Fruit fly (Drosophila melanogaster) whole organism, embryonic: Measurements from ENCODE around the gene Acsx3.
A peak's percentile ranks its signal among the peaks of the same experiment; 100 is the strongest.

Source experiments
- Ada2b ChIP-seq: fragments of 200-800 bp; sonication (Bioruptor generic); IDR thresholded peaks from 2 replicates; pipeline ENCODE4 v1.3.6; 2022; ENCODE audit warnings: missing biosample characterization, missing genetic modification characterization
- Bgb ChIP-seq: fragments of 200-800 bp; sonication (Bioruptor generic); IDR thresholded peaks from 2 replicates; pipeline ENCODE4 v1.3.6; 2022; ENCODE audit warnings: missing biosample characterization, missing genetic modification characterization; ENCODE audit not compliant: partially characterized antibody
- CG11093 ChIP-seq: fragments of 200-800 bp; sonication (Bioruptor generic); IDR thresholded peaks from 3 replicates; pipeline ENCODE4 v1.3.6; 2022; ENCODE audit warnings: missing biosample characterization, missing genetic modification characterization
- CG14860 ChIP-seq: fragments of 200-800 bp; sonication (Bioruptor generic); IDR thresholded peaks from 3 replicates; pipeline ENCODE4 v1.3.6; 2022; ENCODE audit warnings: missing biosample characterization, missing genetic modification characterization; ENCODE audit not compliant: partially characterized antibody
- CG16813 ChIP-seq: fragments of 200-800 bp; sonication (Bioruptor generic); IDR thresholded peaks from 3 replicates; pipeline ENCODE4 v1.3.6; 2022; ENCODE audit warnings: missing biosample characterization, missing genetic modification characterization; ENCODE audit not compliant: partially characterized antibody
- CG16863 ChIP-seq: fragments of 200-800 bp; sonication (Bioruptor generic); optimal IDR thresholded peaks from 3 replicates; lab custom pipeline; 2016; ENCODE audit warnings: missing biosample characterization, missing genetic modification characterization
- CG17568 ChIP-seq: fragments of 200-800 bp; sonication (Bioruptor generic); optimal IDR thresholded peaks from 2 replicates; lab custom pipeline; 2018; ENCODE audit warnings: missing biosample characterization, mild to moderate bottlenecking, missing genetic modification characterization, moderate library complexity
- CG17612 ChIP-seq: fragments of 200-800 bp; sonication (Bioruptor generic); IDR thresholded peaks from 2 replicates; pipeline ENCODE4 v1.3.6; 2022; ENCODE audit warnings: missing biosample characterization, missing genetic modification characterization
- CG31365 ChIP-seq: fragments of 200-800 bp; sonication (Bioruptor generic); optimal IDR thresholded peaks from 2 replicates; lab custom pipeline; 2018; ENCODE audit warnings: missing biosample characterization, mild to moderate bottlenecking, missing genetic modification characterization
- CG6654 ChIP-seq: fragments of 200-800 bp; sonication (Bioruptor generic); optimal IDR thresholded peaks from 2 replicates; lab custom pipeline; 2017; ENCODE audit warnings: missing biosample characterization, mild to moderate bottlenecking, missing genetic modification characterization
- CG6791 ChIP-seq: fragments of 200-800 bp; sonication (Bioruptor generic); IDR thresholded peaks from 3 replicates; pipeline ENCODE4 v1.3.6; 2022; ENCODE audit warnings: missing biosample characterization, missing genetic modification characterization; ENCODE audit not compliant: partially characterized antibody
- CG7963 ChIP-seq: fragments of 200-800 bp; sonication (Bioruptor generic); IDR thresholded peaks from 3 replicates; pipeline ENCODE4 v1.3.6; 2022; ENCODE audit warnings: missing biosample characterization, missing genetic modification characterization; ENCODE audit not compliant: partially characterized antibody
- CG8478 ChIP-seq: fragments of >200 bp; optimal IDR thresholded peaks from 2 replicates; lab custom pipeline; 2018
- CG9817 ChIP-seq: fragments of 200-800 bp; sonication (Bioruptor generic); optimal IDR thresholded peaks from 2 replicates; lab custom pipeline; 2018; ENCODE audit warnings: missing biosample characterization, mild to moderate bottlenecking, missing genetic modification characterization, moderate library complexity
- CTCF ChIP-seq: fragments of 200-800 bp; sonication (Bioruptor generic); optimal IDR thresholded peaks from 2 replicates; lab custom pipeline; 2017; ENCODE audit warnings: missing biosample characterization, mild to moderate bottlenecking, missing genetic modification characterization, moderate library complexity
- Deaf1 ChIP-seq: fragments of 200-800 bp; optimal IDR thresholded peaks from 3 replicates; lab custom pipeline; 2019; ENCODE audit warnings: missing biosample characterization, mild to moderate bottlenecking, missing genetic modification characterization, moderate library complexity
- Doc2 ChIP-seq: fragments of 200-800 bp; sonication (Bioruptor generic); IDR thresholded peaks from 2 replicates; pipeline ENCODE4 v1.3.6; 2022; ENCODE audit warnings: missing biosample characterization, missing genetic modification characterization
- GATAe ChIP-seq: fragments of 200-800 bp; sonication (Bioruptor generic); conservative IDR thresholded peaks from 2 replicates; pipeline ENCODE4 v1.3.6; 2022; ENCODE audit warnings: missing biosample characterization, missing genetic modification characterization
- Hey ChIP-seq: fragments of 200-800 bp; sonication (Bioruptor generic); optimal IDR thresholded peaks from 3 replicates; lab custom pipeline; 2018; ENCODE audit warnings: missing biosample characterization, mild to moderate bottlenecking, missing genetic modification characterization
- HmgZ ChIP-seq: fragments of 200-800 bp; sonication (Bioruptor generic); optimal IDR thresholded peaks from 2 replicates; lab custom pipeline; 2018; ENCODE audit warnings: missing biosample characterization, mild to moderate bottlenecking, missing genetic modification characterization
- Hr78 ChIP-seq, 2 experiments: fragments of 200-800 bp in 1 of 2; fragments of >200 bp in 1 of 2; sonication (Bioruptor generic) in 1 of 2; optimal IDR thresholded peaks; 2 replicates each; lab custom pipeline; 2017 to 2019; ENCODE audit warnings: missing biosample characterization in 2 of 2, missing genetic modification characterization in 2 of 2, mild to moderate bottlenecking in 1 of 2, moderate library complexity in 1 of 2
- Optix ChIP-seq: fragments of 200-800 bp; sonication (Bioruptor generic); IDR thresholded peaks from 3 replicates; pipeline ENCODE4 v1.3.6; 2022; ENCODE audit warnings: missing biosample characterization, missing genetic modification characterization
- Poxn ChIP-seq: fragments of 200-800 bp; sonication (Bioruptor generic); IDR thresholded peaks from 2 replicates; pipeline ENCODE4 v1.3.6; 2022; ENCODE audit warnings: missing biosample characterization, missing genetic modification characterization
- amos ChIP-seq: fragments of 200-800 bp; sonication (Bioruptor generic); IDR thresholded peaks from 2 replicates; pipeline ENCODE4 v1.3.6; 2022; ENCODE audit warnings: missing biosample characterization, missing genetic modification characterization; ENCODE audit not compliant: partially characterized antibody
- crol ChIP-seq: fragments of 200-800 bp; sonication (Bioruptor generic); IDR thresholded peaks from 2 replicates; pipeline ENCODE4 v1.3.6; 2022; ENCODE audit warnings: missing biosample characterization, missing genetic modification characterization
- exex ChIP-seq: fragments of 200-800 bp; sonication (Bioruptor generic); optimal IDR thresholded peaks from 4 replicates; lab custom pipeline; 2018; ENCODE audit warnings: missing biosample characterization, mild to moderate bottlenecking, missing genetic modification characterization, moderate library complexity
- gcm ChIP-seq: fragments of 200-800 bp; sonication (Bioruptor generic); optimal IDR thresholded peaks from 2 replicates; lab custom pipeline; 2019; ENCODE audit warnings: missing biosample characterization, mild to moderate bottlenecking, missing genetic modification characterization, moderate library complexity
- grau ChIP-seq: fragments of 200-800 bp; optimal IDR thresholded peaks from 3 replicates; lab custom pipeline; 2019; ENCODE audit warnings: missing biosample characterization, mild to moderate bottlenecking, missing genetic modification characterization, moderate library complexity
- kay ChIP-seq: fragments of 200-800 bp; sonication (Bioruptor generic); optimal IDR thresholded peaks from 2 replicates; lab custom pipeline; 2016; ENCODE audit warnings: missing biosample characterization, missing genetic modification characterization
- knrl ChIP-seq: fragments of 200-800 bp; sonication (Bioruptor generic); IDR thresholded peaks from 3 replicates; pipeline ENCODE4 v1.3.6; 2022; ENCODE audit warnings: missing biosample characterization, missing genetic modification characterization; ENCODE audit not compliant: partially characterized antibody
- lab ChIP-seq: fragments of 200-800 bp; sonication (Bioruptor generic); optimal IDR thresholded peaks from 3 replicates; lab custom pipeline; 2017; ENCODE audit warnings: missing biosample characterization, missing genetic modification characterization, mild to moderate bottlenecking, moderate library complexity, missing genetic modification reagents
- ranshi ChIP-seq: fragments of 200-800 bp; sonication (Bioruptor generic); IDR thresholded peaks from 2 replicates; pipeline ENCODE4 v1.3.6; 2022; ENCODE audit warnings: missing biosample characterization, missing genetic modification characterization
- run ChIP-seq: fragments of 200-800 bp; sonication (Bioruptor generic); optimal IDR thresholded peaks from 3 replicates; lab custom pipeline; 2018; ENCODE audit warnings: missing biosample characterization, mild to moderate bottlenecking, missing genetic modification characterization
- stwl ChIP-seq: fragments of 200-800 bp; sonication (Bioruptor generic); optimal IDR thresholded peaks from 3 replicates; lab custom pipeline; 2018; ENCODE audit warnings: missing biosample characterization, mild to moderate bottlenecking, missing genetic modification characterization, moderate library complexity
- sug ChIP-seq: fragments of 200-800 bp; optimal IDR thresholded peaks from 2 replicates; lab custom pipeline; 2019; ENCODE audit warnings: missing biosample characterization, mild to moderate bottlenecking, missing genetic modification characterization, moderate library complexity
- ttk ChIP-seq: fragments of 200-800 bp; sonication (Bioruptor generic); IDR thresholded peaks from 2 replicates; pipeline ENCODE4 v2.1.2; 2022; ENCODE audit warnings: missing biosample characterization, missing genetic modification characterization
- vfl ChIP-seq: fragments of 200-800 bp; sonication (Bioruptor generic); optimal IDR thresholded peaks from 2 replicates; lab custom pipeline; 2016; ENCODE audit warnings: missing biosample characterization, missing genetic modification characterization
- vnd ChIP-seq: fragments of 200-800 bp; sonication (Bioruptor generic); IDR thresholded peaks from 3 replicates; pipeline ENCODE4 v1.3.6; 2022; ENCODE audit warnings: missing biosample characterization, missing genetic modification characterization; ENCODE audit not compliant: partially characterized antibody
- wor ChIP-seq: fragments of 200-800 bp; sonication (Bioruptor generic); IDR thresholded peaks from 2 replicates; pipeline ENCODE4 v1.3.6; 2022; ENCODE audit warnings: missing biosample characterization, missing genetic modification characterization

Acsx3 gene

dm6 chr3R:19780946-19781345, at the start of gene Acsx3:
Gene Acsx3, plus strand, starts transcription at chr3R:19781246.
- TF ChIP-seq Optix (no peak), Poxn (no peak), grau (tag; lab: Kevin White, UChicago) (peak; percentile 10), sug (tag; lab: Kevin White, UChicago) (peak; percentile 51), CG11093 (GFP tag; lab: Robert Waterston, UW) (no peak), CG17568 (GFP tag; lab: Kevin White, UChicago) (no peak), Doc2 (GFP tag; lab: Robert Waterston, UW) (no peak), kay (GFP tag; lab: Kevin White, UChicago) (no peak), Deaf1 (tag; lab: Kevin White, UChicago) (no peak), gcm (GFP tag; lab: Kevin White, UChicago) (no peak), wor (GFP tag; lab: Robert Waterston, UW) (no peak), CG6654 (GFP tag; lab: Kevin White, UChicago) (no peak), CG9817 (tag; lab: Kevin White, UChicago) (no peak)
- TF ChIP-seq, all 482 proteins: peak for 2

DNA sequence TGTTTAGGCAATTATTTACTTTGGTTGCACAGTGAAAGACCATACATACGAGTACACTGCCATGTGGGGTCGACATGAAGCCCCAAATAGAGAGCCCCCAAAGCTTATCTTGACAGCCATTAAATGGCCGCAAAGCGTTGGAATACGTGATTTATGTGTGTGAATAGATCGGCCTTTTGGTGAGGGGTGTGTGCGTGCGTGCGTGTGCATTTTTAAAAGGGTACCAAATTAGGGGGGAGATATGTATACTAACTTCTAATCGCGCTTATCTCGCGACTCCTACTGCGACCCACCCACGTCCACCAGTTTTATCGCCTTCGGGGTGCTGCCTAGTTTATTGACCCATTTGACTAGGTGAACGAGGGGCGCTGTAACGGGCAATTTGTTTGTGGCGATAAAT, 38.2 kb upstream of the Acsx3 start:
- TF ChIP-seq GATAe (GFP tag; lab: Robert Waterston, UW) (0 out of 2 replicates have a peak, but pooled peaks have one; percentile 30), CG17612 (no peak), Hey (tag; lab: Kevin White, UChicago) (peak; percentile 65), sug (tag; lab: Kevin White, UChicago) (peak; percentile 92), exex (tag; lab: Kevin White, UChicago) (peak; percentile 8), CG31365 (tag; lab: Kevin White, UChicago) (no peak), stwl (tag; lab: Kevin White, UChicago) (no peak), ttk (GFP tag; lab: Robert Waterston, UW) (0 out of 2 replicates have a peak, but pooled peaks have one; percentile 30), crol (GFP tag; lab: Robert Waterston, UW) (peak; percentile 43; the same call in 1 of the 2 replicates), Hr78 (GFP tag; optimal IDR thresholded peaks at IDR 0.05; lab: Kevin White, UChicago) (peak in 1 of 2 experiments; percentile 68)

- TF ChIP-seq ranshi (GFP tag; lab: Robert Waterston, UW) (no peak), CG16863 (GFP tag; lab: Kevin White, UChicago) (no peak), GATAe (GFP tag; lab: Robert Waterston, UW) (no peak), lab (GFP tag; lab: Kevin White, UChicago) (no peak), CG8478 (no peak), Ada2b (GFP tag; lab: Robert Waterston, UW) (no peak), HmgZ (tag; lab: Kevin White, UChicago) (no peak)
Measured at dm6 chr3R:19773125-19773524, 7.9 kb upstream of the Acsx3 start, which contains the start of gene Acsx1L. Gene Acsx1L, minus strand, starts transcription at chr3R:19773225.

dm6 chr3R:19774149-19774548, 6.9 kb upstream of the Acsx3 start:
- TF ChIP-seq CG14860 (GFP tag; lab: Robert Waterston, UW) (peak; percentile 50; the same call in 1 of the 3 replicates), run (tag; lab: Kevin White, UChicago) (no peak), CTCF (GFP tag; lab: Kevin White, UChicago) (peak; percentile 84), amos (GFP tag; lab: Robert Waterston, UW) (peak; percentile 63), CG6791 (peak; percentile 40; the same call in 1 of the 3 replicates), Bgb (GFP tag; lab: Robert Waterston, UW) (peak; percentile 86), CG17612 (no peak), knrl (GFP tag; lab: Robert Waterston, UW) (peak; percentile 68), stwl (tag; lab: Kevin White, UChicago) (peak; percentile 35), vfl (GFP tag; lab: Kevin White, UChicago) (no peak), CG16813 (peak; percentile 54), vnd (peak; percentile 50; the same call in 2 of the 3 replicates), CG7963 (GFP tag; lab: Robert Waterston, UW) (0 out of 3 replicates have a peak, but pooled peaks have one; percentile 44)
